Worm (Caenorhabditis elegans): ENCODE results near the gene srx-76.

- no peak for TF ChIP-seq unc-62 (GFP tag; optimal IDR thresholded peaks at IDR 0.05)
- TF ChIP-seq blmp-1 (tag; optimal IDR thresholded peaks at IDR 0.05; ENCODE audit: insufficient read depth) = no peak
- no peak for TF ChIP-seq nhr-237 (tag; optimal IDR thresholded peaks at IDR 0.05)
- no peak for TF ChIP-seq nhr-77 (tag; optimal IDR thresholded peaks at IDR 0.05)
- TF ChIP-seq nhr-11 (tag; optimal IDR thresholded peaks at IDR 0.05) = no peak
- TF ChIP-seq fos-1 (tag; optimal IDR thresholded peaks at IDR 0.05) = no peak
Measured at ce11 chrV:11942325-11942724, 50.7 kb downstream of the srx-76 start, which contains the start of gene F58H1.6.

Measured in whole organism, L2 larva.